Fruit fly (Drosophila melanogaster): ENCODE measurements around the gene CG10920.

The CG10920 gene

DNA sequence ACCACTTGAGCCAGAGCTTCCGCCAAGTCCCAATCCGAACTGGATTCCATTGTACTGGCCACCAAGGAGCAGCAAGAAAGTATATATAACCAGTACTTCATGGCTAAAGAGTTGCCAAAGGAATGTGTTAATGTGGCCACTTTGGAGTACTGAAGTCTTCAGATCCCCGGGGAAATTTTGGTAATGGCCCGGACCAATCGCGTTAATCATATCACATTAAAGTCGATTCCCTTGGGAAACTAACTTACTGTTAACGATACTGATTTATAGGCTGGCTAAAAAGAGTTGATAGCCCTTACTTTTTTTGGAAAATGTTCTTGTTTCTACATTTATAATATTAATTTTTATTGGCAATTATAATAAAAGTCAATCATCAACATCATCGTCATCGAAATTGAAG, 12.8 kb upstream of the CG10920 start, which contains the start of gene Ir7b:
Ir7b (minus strand) TSS at position 101 of the 400 bp plus-strand sequence.
- TF ChIP-seq CG17801 (GFP tag; optimal IDR thresholded peaks at IDR 0.05; ENCODE audit: partially characterized antibody) = no peak

DNA sequence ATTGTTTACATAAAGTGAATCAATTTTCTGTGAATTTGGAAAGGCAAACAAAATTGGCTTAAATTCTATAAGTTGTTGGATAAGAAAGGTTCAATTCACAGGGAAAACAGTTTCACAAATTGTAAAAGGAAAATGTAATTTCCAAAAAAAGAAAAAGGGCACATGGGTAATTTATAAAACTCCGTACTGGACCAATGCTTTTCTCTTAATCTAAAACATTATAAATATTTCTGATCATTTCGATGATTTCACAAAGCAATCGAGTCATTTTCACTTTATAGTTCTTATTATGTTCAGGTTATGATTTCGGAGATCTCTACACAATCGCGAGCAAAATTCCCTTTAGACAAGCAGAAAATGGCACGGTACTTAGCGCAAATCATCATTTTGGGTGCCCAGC, 3.8 kb upstream of the CG10920 start, which contains the start of gene CG1409:
CG1409 (plus strand) TSS at position 301 of the 400 bp plus-strand sequence.
- no peak for TF ChIP-seq CG17801 (GFP tag; optimal IDR thresholded peaks at IDR 0.05; ENCODE audit: partially characterized antibody)

DNA sequence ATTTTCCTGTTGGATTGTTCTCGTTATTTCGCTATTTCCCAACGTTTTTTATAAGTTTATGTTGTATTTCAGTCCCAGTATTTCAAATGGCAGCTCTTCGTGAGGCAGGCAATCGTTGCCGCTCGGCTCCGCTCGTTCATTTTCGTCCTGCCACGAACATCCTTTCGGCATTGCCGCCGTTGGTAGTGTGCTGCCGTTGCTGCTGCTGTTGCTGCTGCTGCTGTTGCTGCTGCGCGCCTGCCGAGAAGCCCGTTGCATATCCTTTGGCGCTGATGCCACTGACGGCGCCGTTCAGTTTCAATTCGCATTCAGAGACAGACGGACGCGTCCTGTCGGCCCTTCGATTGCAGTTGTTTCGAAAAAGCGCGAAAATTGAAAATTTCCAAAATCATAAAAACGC, 28.1 kb downstream of the CG10920 start, which contains the start of gene CARPA:
CARPA (plus strand) TSS at position 301 of the 400 bp plus-strand sequence.
- TF ChIP-seq CG17801 (GFP tag; optimal IDR thresholded peaks at IDR 0.05; ENCODE audit: partially characterized antibody) = no peak

DNA sequence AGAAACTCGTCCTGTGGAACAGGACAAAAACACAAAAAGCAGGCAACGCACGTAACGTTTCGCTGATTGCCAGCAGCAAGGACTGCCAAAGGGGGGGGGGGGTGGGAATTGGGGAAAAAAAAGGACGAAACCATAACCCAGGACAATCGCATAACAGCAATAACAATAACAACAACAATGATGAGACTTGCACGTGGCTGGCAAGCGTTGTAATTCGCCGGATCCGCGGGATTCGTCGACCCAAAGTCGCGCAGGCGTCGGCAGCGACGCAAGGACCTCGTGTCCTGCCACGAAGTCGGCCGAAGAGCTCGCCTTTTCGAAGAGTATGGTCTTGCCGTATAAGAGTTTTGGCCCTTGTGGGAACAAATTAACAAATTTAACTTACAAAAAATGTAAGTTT, 28.7 kb downstream of the CG10920 start:
- no peak for TF ChIP-seq CG17801 (GFP tag; optimal IDR thresholded peaks at IDR 0.05; ENCODE audit: partially characterized antibody)

DNA sequence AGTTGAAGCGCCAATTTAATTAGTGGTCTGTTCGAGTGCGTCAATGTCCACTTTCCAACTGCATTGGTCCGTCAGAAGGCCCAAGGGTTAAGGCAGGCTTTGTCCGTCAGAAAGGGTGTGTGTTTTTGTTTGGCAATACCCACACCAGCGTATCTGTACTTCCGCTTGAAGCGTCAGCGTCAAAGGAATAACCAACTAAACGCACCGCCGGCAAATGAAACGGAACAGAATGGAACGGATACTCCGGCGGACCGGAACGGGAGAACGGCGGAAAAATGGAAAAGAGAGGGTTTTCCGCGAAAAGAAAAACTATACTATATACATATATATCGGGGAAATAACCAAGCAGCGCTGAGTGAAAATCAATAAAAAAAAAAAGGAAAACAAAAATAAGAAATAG, 31.1 kb downstream of the CG10920 start:
- TF ChIP-seq CG17801 (GFP tag; optimal IDR thresholded peaks at IDR 0.05; ENCODE audit: partially characterized antibody) = no peak
